Worm (Caenorhabditis elegans): ENCODE data around the gene C23H4.8.

C23H4.8 gene

ce11 chrX:12227130-12227529 is 10.1 kb downstream of the C23H4.8 start:
- no peak for TF ChIP-seq ZK337.2 (GFP tag; IDR thresholded peaks at IDR 0.05)
- no peak for TF ChIP-seq lin-29 (GFP tag; IDR thresholded peaks at IDR 0.05)
- no peak for TF ChIP-seq R02D3.7 (tag; optimal IDR thresholded peaks at IDR 0.05)
- no peak for TF ChIP-seq zip-2 (tag; optimal IDR thresholded peaks at IDR 0.05)
- TF ChIP-seq mdl-1 (tag; optimal IDR thresholded peaks at IDR 0.05): no peak
- TF ChIP-seq nhr-28 (tag; optimal IDR thresholded peaks at IDR 0.05): no peak

ce11 chrX:12229651-12230050 is 12.6 kb downstream of the C23H4.8 start, which contains the start of gene cest-7:
TSS of gene cest-7 (plus strand) at chrX:12229951.
- TF ChIP-seq daf-16 (GFP tag; optimal IDR thresholded peaks at IDR 0.05) (no peak), daf-16 (tag; optimal IDR thresholded peaks at IDR 0.05) (peak; percentile 82), T26A8.4 (GFP tag; IDR thresholded peaks at IDR 0.05) (no peak)

- TF ChIP-seq lin-15B (tag; optimal IDR thresholded peaks at IDR 0.05) (no peak), mxl-2 (GFP tag; conservative IDR thresholded peaks at IDR 0.05) (no peak), nhr-77 (tag; optimal IDR thresholded peaks at IDR 0.05) (no peak), arid-1 (GFP tag; conservative IDR thresholded peaks at IDR 0.05) (no peak), ceh-82 (tag; optimal IDR thresholded peaks at IDR 0.05) (no peak), rbr-2 (tag; optimal IDR thresholded peaks at IDR 0.05) (no peak), D1046.2 (GFP tag; IDR thresholded peaks at IDR 0.05) (no peak), lin-29 (GFP tag; IDR thresholded peaks at IDR 0.05) (no peak), hlh-11 (tag; optimal IDR thresholded peaks at IDR 0.05) (peak; percentile 72), unc-62 (GFP tag; optimal IDR thresholded peaks at IDR 0.05 in 1 of 2) (no peak), unc-62 (tag; optimal IDR thresholded peaks at IDR 0.05) (no peak), lin-39 (tag; optimal IDR thresholded peaks at IDR 0.05) (no peak), F26F4.8 (GFP tag; conservative IDR thresholded peaks at IDR 0.05) (no peak), Y48G9A.11 (GFP tag; IDR thresholded peaks at IDR 0.05) (no peak), dve-1 (tag; optimal IDR thresholded peaks at IDR 0.05; ENCODE audit: insufficient read depth) (peak; percentile 71), mep-1 (tag; optimal IDR thresholded peaks at IDR 0.05) (no peak), lim-7 (GFP tag; IDR thresholded peaks at IDR 0.05) (no peak), zfp-2 (tag; optimal IDR thresholded peaks at IDR 0.05) (no peak), duxl-1 (tag; optimal IDR thresholded peaks at IDR 0.05; ENCODE audit: poor library complexity) (no peak), Y105C5A.15 (GFP tag; IDR thresholded peaks at IDR 0.05) (no peak), nhr-25 (tag; optimal IDR thresholded peaks at IDR 0.05; ENCODE audit: borderline replicate concordance, insufficient read depth) (no peak), mdl-1 (tag; optimal IDR thresholded peaks at IDR 0.05) (no peak), mxl-3 (GFP tag; optimal IDR thresholded peaks at IDR 0.05) (no peak), hif-1 (tag; optimal IDR thresholded peaks at IDR 0.05) (no peak), tag-97 (GFP tag; IDR thresholded peaks at IDR 0.05) (no peak), saeg-2 (GFP tag; IDR thresholded peaks at IDR 0.05) (no peak), snpc-4 (tag; optimal IDR thresholded peaks at IDR 0.05) (no peak), lin-13 (GFP tag; optimal IDR thresholded peaks at IDR 0.05) (no peak), php-3 (GFP tag; IDR thresholded peaks at IDR 0.05) (peak; percentile 90), ctbp-1 (GFP tag; IDR thresholded peaks at IDR 0.05) (no peak), sdz-12 (GFP tag; optimal IDR thresholded peaks at IDR 0.05) (no peak), daf-16 (GFP tag; optimal IDR thresholded peaks at IDR 0.05) (peak in 1 of 2 experiments; percentile 36), daf-16 (tag; optimal IDR thresholded peaks at IDR 0.05) (peak; percentile 95), nhr-48 (tag; optimal IDR thresholded peaks at IDR 0.05) (peak; percentile 29), F44E2.7 (GFP tag; IDR thresholded peaks at IDR 0.05) (no peak), pha-4 (GFP tag; IDR thresholded peaks at IDR 0.05) (no peak), pha-4 (tag; optimal IDR thresholded peaks at IDR 0.05) (no peak), dmd-8 (GFP tag; IDR thresholded peaks at IDR 0.05) (no peak), hmg-1.1 (GFP tag; IDR thresholded peaks at IDR 0.05) (no peak), ztf-11 (tag; optimal IDR thresholded peaks at IDR 0.05) (no peak), ama-1 (optimal IDR thresholded peaks at IDR 0.05) (no peak), lsy-2 (tag; optimal IDR thresholded peaks at IDR 0.05) (no peak), skn-1 (tag; optimal IDR thresholded peaks at IDR 0.05) (no peak), nhr-42 (GFP tag; IDR thresholded peaks at IDR 0.05) (no peak)
These were observed 13.3 kb downstream of the C23H4.8 start for ce11 chrX:12230357-12230756.
